Fruit fly (Drosophila melanogaster): ENCODE data around the gene Ssb-c31a.
A peak's percentile ranks its signal among the peaks of the same experiment; 100 is the strongest.

Ssb-c31a gene

dm6 chr2L:8211070-8211469, at the start of gene Ssb-c31a (continued):
- TF ChIP-seq trem (tag; optimal IDR thresholded peaks at IDR 0.05) (peak; percentile 75), CG14965 (GFP tag; optimal IDR thresholded peaks at IDR 0.05; ENCODE audit: borderline replicate concordance) (no peak), ERR (GFP tag; optimal IDR thresholded peaks at IDR 0.05) (peak; percentile 4), CG32772 (GFP tag; IDR thresholded peaks at IDR 0.05) (no peak), CG15514 (GFP tag; optimal IDR thresholded peaks at IDR 0.05) (peak; percentile 50), CG11093 (GFP tag; IDR thresholded peaks at IDR 0.05) (no peak), Meics (GFP tag; optimal IDR thresholded peaks at IDR 0.05) (peak; percentile 30), grau (tag; optimal IDR thresholded peaks at IDR 0.05) (peak; percentile 61), pan (optimal IDR thresholded peaks at IDR 0.05) (no peak), pan (GFP tag; optimal IDR thresholded peaks at IDR 0.05 in 1 of 2, IDR thresholded peaks at IDR 0.05 in 1 of 2) (no peak), bbx (GFP tag; IDR thresholded peaks at IDR 0.05; ENCODE audit: partially characterized antibody) (peak; percentile 40; the same call in 1 of the 2 replicates), CG17568 (GFP tag; optimal IDR thresholded peaks at IDR 0.05) (no peak), CG1603 (tag; optimal IDR thresholded peaks at IDR 0.05) (peak; percentile 56), ara (GFP tag; IDR thresholded peaks at IDR 0.05) (no peak), Neu2 (GFP tag; optimal IDR thresholded peaks at IDR 0.05; ENCODE audit: borderline replicate concordance) (no peak), PHDP (tag; optimal IDR thresholded peaks at IDR 0.05) (peak; percentile 43), Sox102F (GFP tag; optimal IDR thresholded peaks at IDR 0.05) (no peak), CG13894 (tag; optimal IDR thresholded peaks at IDR 0.05) (no peak), HLH3B (GFP tag; IDR thresholded peaks at IDR 0.05) (0 out of 2 replicates have a peak, but pooled peaks have one; percentile 16), CG3281 (GFP tag; optimal IDR thresholded peaks at IDR 0.05) (peak; percentile 48), emc (GFP tag; optimal IDR thresholded peaks at IDR 0.05) (peak; percentile 33), CG14667 (GFP tag; IDR thresholded peaks at IDR 0.05) (no peak), CG30403 (GFP tag; optimal IDR thresholded peaks at IDR 0.05) (peak; percentile 77), CG32532 (GFP tag; IDR thresholded peaks at IDR 0.05) (0 out of 2 replicates have a peak, but pooled peaks have one; percentile 17), BtbVII (GFP tag; optimal IDR thresholded peaks at IDR 0.05) (no peak), org-1 (GFP tag; optimal IDR thresholded peaks at IDR 0.05) (no peak), CG9215 (GFP tag; IDR thresholded peaks at IDR 0.05) (peak; percentile 57), CG32767 (GFP tag; IDR thresholded peaks at IDR 0.05) (no peak), salm (tag; optimal IDR thresholded peaks at IDR 0.05) (no peak), toy (GFP tag; IDR thresholded peaks at IDR 0.05) (no peak), CG33213 (GFP tag; optimal IDR thresholded peaks at IDR 0.05) (peak; percentile 10), CG11560 (tag; IDR thresholded peaks at IDR 0.05) (no peak), odd (GFP tag; optimal IDR thresholded peaks at IDR 0.05) (peak; percentile 14), CG12942 (GFP tag; optimal IDR thresholded peaks at IDR 0.05) (peak; percentile 45), nmo (GFP tag; optimal IDR thresholded peaks at IDR 0.05) (peak; percentile 64), CG4360 (GFP tag; IDR thresholded peaks at IDR 0.05) (no peak), Dp (GFP tag; optimal IDR thresholded peaks at IDR 0.05) (peak; percentile 68), chif (GFP tag; optimal IDR thresholded peaks at IDR 0.05) (peak in 1 of 2 experiments; percentile 35), Oli (tag; optimal IDR thresholded peaks at IDR 0.05) (peak; percentile 19), CG7556 (GFP tag; optimal IDR thresholded peaks at IDR 0.05) (peak; percentile 55), hbn (GFP tag; IDR thresholded peaks at IDR 0.05; ENCODE audit: partially characterized antibody) (peak; percentile 74), Taf1 (GFP tag; IDR thresholded peaks at IDR 0.05) (no peak), sob (GFP tag; IDR thresholded peaks at IDR 0.05) (peak; percentile 81), pros (GFP tag; optimal IDR thresholded peaks at IDR 0.05) (no peak), Nf-YC (tag; optimal IDR thresholded peaks at IDR 0.05) (peak; percentile 57), mld (GFP tag; IDR thresholded peaks at IDR 0.05; ENCODE audit: partially characterized antibody) (no peak), crp (GFP tag; optimal IDR thresholded peaks at IDR 0.05) (peak in 1 of 2 experiments; percentile 60), gcm (GFP tag; optimal IDR thresholded peaks at IDR 0.05) (no peak), mirr (GFP tag; optimal IDR thresholded peaks at IDR 0.05) (no peak), CG2199 (GFP tag; IDR thresholded peaks at IDR 0.05) (no peak), CG31441 (GFP tag; IDR thresholded peaks at IDR 0.05) (0 out of 2 replicates have a peak, but pooled peaks have one; percentile 32)

Measured in whole organism, embryonic.